Fruit fly (Drosophila melanogaster) whole organism, embryonic: ENCODE measurements around the gene CG31633.

Experiments used
- Atf6 ChIP-seq: fragments of 200-800 bp; sonication (Bioruptor generic); IDR thresholded peaks from 2 replicates; pipeline ENCODE4 v1.3.6; 2022; ENCODE audit warnings: missing biosample characterization, missing genetic modification characterization
- CG11093 ChIP-seq: fragments of 200-800 bp; sonication (Bioruptor generic); IDR thresholded peaks from 3 replicates; pipeline ENCODE4 v1.3.6; 2022; ENCODE audit warnings: missing biosample characterization, missing genetic modification characterization
- CG11560 ChIP-seq: fragments of 200-800 bp; sonication (Bioruptor generic); IDR thresholded peaks from 3 replicates; pipeline ENCODE4 v1.3.6; 2022; ENCODE audit warnings: missing biosample characterization, missing genetic modification characterization
- CG11696 ChIP-seq: fragments of 200-800 bp; sonication (Bioruptor generic); IDR thresholded peaks from 2 replicates; pipeline ENCODE4 v1.3.6; 2022; ENCODE audit warnings: missing biosample characterization, missing genetic modification characterization
- CG1529 ChIP-seq: fragments of 200-800 bp; sonication (Bioruptor generic); optimal IDR thresholded peaks from 3 replicates; lab custom pipeline; 2018; ENCODE audit warnings: missing biosample characterization, missing genetic modification characterization
- CG16815 ChIP-seq: fragments of 200-800 bp; sonication (Bioruptor generic); optimal IDR thresholded peaks from 3 replicates; lab custom pipeline; 2017; ENCODE audit warnings: missing biosample characterization, mild to moderate bottlenecking, missing genetic modification characterization
- CG9797 ChIP-seq: fragments of 200-800 bp; sonication (Bioruptor generic); optimal IDR thresholded peaks from 3 replicates; lab custom pipeline; 2018; ENCODE audit warnings: missing biosample characterization, mild to moderate bottlenecking, missing genetic modification characterization
- Lpt ChIP-seq: fragments of >200 bp; optimal IDR thresholded peaks from 2 replicates; lab custom pipeline; 2018; ENCODE audit warnings: missing biosample characterization, missing genetic modification characterization
- NFAT ChIP-seq: fragments of 200-800 bp; sonication (Bioruptor generic); IDR thresholded peaks from 2 replicates; pipeline ENCODE4 v1.3.6; 2022; ENCODE audit warnings: missing biosample characterization, missing genetic modification characterization
- fu2 ChIP-seq: fragments of 200-800 bp; sonication (Bioruptor generic); optimal IDR thresholded peaks from 2 replicates; lab custom pipeline; 2016; ENCODE audit warnings: missing biosample characterization, missing genetic modification characterization
- shn ChIP-seq: fragments of 200-800 bp; sonication (Bioruptor generic); optimal IDR thresholded peaks from 3 replicates; lab custom pipeline; 2016; ENCODE audit warnings: missing biosample characterization, missing genetic modification characterization
- zen2 ChIP-seq: fragments of 200-800 bp; sonication (Bioruptor generic); IDR thresholded peaks from 3 replicates; pipeline ENCODE4 v1.3.6; 2022; ENCODE audit warnings: missing biosample characterization, missing genetic modification characterization; ENCODE audit not compliant: partially characterized antibody

dm6 chr2L:6649085-6649754, 6.9 kb downstream of the CG31633 start, which contains the start of the genes CG31635 and Tango1:
- TF ChIP-seq shn (GFP tag; lab: Kevin White, UChicago) (no peak), CG16815 (GFP tag; lab: Kevin White, UChicago) (no peak), CG11696 (GFP tag; lab: Robert Waterston, UW) (no peak), NFAT (GFP tag; lab: Robert Waterston, UW) (no peak), CG1529 (GFP tag; lab: Kevin White, UChicago) (no peak), CG11093 (0 out of 3 replicates have a peak, but pooled peaks have one; percentile 37), Lpt (GFP tag; lab: Kevin White, UChicago) (no peak), fu2 (GFP tag; lab: Kevin White, UChicago) (no peak), CG11560 (tag; lab: Robert Waterston, UW) (no peak), zen2 (GFP tag; lab: Robert Waterston, UW) (no peak), Atf6 (GFP tag; lab: Robert Waterston, UW) (0 out of 2 replicates have a peak, but pooled peaks have one; percentile 25), CG9797 (GFP tag; lab: Kevin White, UChicago) (peak; percentile 97)
